Fruit fly (Drosophila melanogaster): ENCODE results near the gene CG5149.

dm6 chr2L:7420305-7421287 is 32.5 kb upstream of the CG5149 start:
- TF ChIP-seq CTCF (optimal IDR thresholded peaks at IDR 0.05) (no peak), CG8478 (optimal IDR thresholded peaks at IDR 0.05) (no peak)

Data from S2 (cell line).